Fruit fly (Drosophila melanogaster) whole organism, adult: Measurements from ENCODE around the gene CSN8.

Source experiments
- CG1620 ChIP-seq: fragments of 200-800 bp; sonication (Bioruptor generic); optimal IDR thresholded peaks from 2 replicates; lab custom pipeline; 2016; ENCODE audit warnings: missing biosample characterization, missing genetic modification characterization
- CG5204 ChIP-seq: fragments of 200-800 bp; sonication (Bioruptor generic); optimal IDR thresholded peaks from 2 replicates; lab custom pipeline; 2016; ENCODE audit warnings: missing biosample characterization, missing genetic modification characterization
- CG7045 ChIP-seq: fragments of 200-800 bp; sonication (Bioruptor generic); optimal IDR thresholded peaks from 2 replicates; lab custom pipeline; 2017; ENCODE audit warnings: missing biosample characterization, mild to moderate bottlenecking, missing genetic modification characterization
- Clk ChIP-seq: fragments of 200-800 bp; sonication (Bioruptor generic); optimal IDR thresholded peaks from 2 replicates; lab custom pipeline; 2017; ENCODE audit warnings: missing biosample characterization, missing genetic modification characterization
- Crg-1 ChIP-seq: fragments of 200-800 bp; sonication (Bioruptor generic); optimal IDR thresholded peaks from 2 replicates; lab custom pipeline; 2016; ENCODE audit warnings: missing biosample characterization, missing genetic modification characterization
- Hr96 ChIP-seq: fragments of 200-800 bp; sonication (Bioruptor generic); optimal IDR thresholded peaks from 2 replicates; lab custom pipeline; 2016; ENCODE audit warnings: missing biosample characterization, missing genetic modification characterization
- Mnt ChIP-seq: fragments of 200-800 bp; sonication (Bioruptor generic); optimal IDR thresholded peaks from 2 replicates; lab custom pipeline; 2016; ENCODE audit warnings: missing biosample characterization, mild to moderate bottlenecking, missing genetic modification characterization
- cic ChIP-seq: fragments of 200-800 bp; sonication (Bioruptor generic); optimal IDR thresholded peaks from 2 replicates; lab custom pipeline; 2017; ENCODE audit warnings: missing biosample characterization, mild to moderate bottlenecking, missing genetic modification characterization, moderate library complexity
- pad ChIP-seq: fragments of 200-800 bp; sonication (Bioruptor generic); optimal IDR thresholded peaks from 3 replicates; lab custom pipeline; 2017; ENCODE audit warnings: missing biosample characterization, missing genetic modification characterization, mild to moderate bottlenecking, moderate library complexity, missing genetic modification reagents
- toe ChIP-seq: fragments of 200-800 bp; sonication (Bioruptor generic); optimal IDR thresholded peaks from 2 replicates; lab custom pipeline; 2016; ENCODE audit warnings: missing biosample characterization, missing genetic modification characterization

- peak; percentile 98 for TF ChIP-seq Clk (GFP tag; lab: Kevin White, UChicago)
- peak; percentile 93 for TF ChIP-seq cic (GFP tag; lab: Kevin White, UChicago)
- TF ChIP-seq Mnt (GFP tag; lab: Kevin White, UChicago), result peak; percentile 94
- peak; percentile 98 for TF ChIP-seq CG1620 (GFP tag; lab: Kevin White, UChicago)
- TF ChIP-seq CG5204 (GFP tag; lab: Kevin White, UChicago), result no peak
- TF ChIP-seq CG7045 (GFP tag; lab: Kevin White, UChicago), result peak; percentile 99
- peak; percentile 98 for TF ChIP-seq toe
- peak; percentile 95 for TF ChIP-seq Hr96 (GFP tag; lab: Kevin White, UChicago)
- TF ChIP-seq pad (GFP tag; lab: Kevin White, UChicago), result peak; percentile 95
- peak; percentile 98 for TF ChIP-seq Crg-1 (GFP tag; lab: Kevin White, UChicago)
Observed at dm6 chr2L:8376717-8377116, 12.1 kb downstream of the CSN8 start, which contains the start of the genes CG13390 and CG17294.
